Worm (Caenorhabditis elegans) whole organism, L1 larva: Measurements from ENCODE around the gene bra-1.

Experiments
- C16A3.4 ChIP-seq: fragments of 150-350 bp; optimal IDR thresholded peaks from 2 replicates; lab custom pipeline; 2014; ENCODE audit warnings: missing biosample characterization, missing genetic modification characterization
- C34B4.2 ChIP-seq: sonication (generic microtip); optimal IDR thresholded peaks from 2 replicates; lab custom pipeline; 2017; ENCODE audit warnings: mild to moderate bottlenecking, missing genetic modification characterization, missing compliant biosample characterization
- F16B12.6 ChIP-seq: fragments of 150-350 bp; optimal IDR thresholded peaks from 2 replicates; lab custom pipeline; 2014; ENCODE audit warnings: missing biosample characterization, missing genetic modification characterization
- blmp-1 ChIP-seq: fragments of 150-350 bp; optimal IDR thresholded peaks from 2 replicates; lab custom pipeline; 2014; ENCODE audit warnings: missing biosample characterization, missing genetic modification characterization
- ceh-8 ChIP-seq: fragments of 200-800 bp; sonication (Bioruptor generic); optimal IDR thresholded peaks from 2 replicates; lab custom pipeline; 2018; ENCODE audit warnings: mild to moderate bottlenecking, missing genetic modification characterization, moderate library complexity, missing compliant biosample characterization
- ceh-82 ChIP-seq, 3 experiments: fragments of 150-350 bp in 1 of 3; sonication (generic microtip) in 2 of 3; optimal IDR thresholded peaks; 2 replicates each; lab custom pipeline; 2014 to 2017; ENCODE audit warnings: missing biosample characterization in 3 of 3, missing genetic modification characterization in 3 of 3
- ceh-88 ChIP-seq: fragments of 200-800 bp; sonication (Bioruptor generic); IDR thresholded peaks from 2 replicates; pipeline ENCODE4 v1.3.6; 2022; ENCODE audit warnings: missing genetic modification characterization, missing compliant biosample characterization
- ces-1 ChIP-seq: fragments of 150-350 bp; optimal IDR thresholded peaks from 2 replicates; lab custom pipeline; 2014; ENCODE audit warnings: missing biosample characterization, missing genetic modification reagents, missing genetic modification characterization
- dpl-1 ChIP-seq, 3 experiments: fragments of 150-350 bp in 2 of 3; sonication (generic microtip) in 1 of 3; optimal IDR thresholded peaks; 2 replicates each; lab custom pipeline; 2014 to 2017; ENCODE audit warnings: missing biosample characterization in 3 of 3, missing genetic modification characterization in 3 of 3, missing genetic modification reagents in 3 of 3
- efl-1 ChIP-seq, 4 experiments: fragments of 150-350 bp; optimal IDR thresholded peaks in 3 of 4; peaks in 1 of 4; 1 replicate in 1 of 4; 2 replicates in 3 of 4; lab custom pipeline; 2014; ENCODE audit warnings: missing biosample characterization in 2 of 4, missing genetic modification characterization in 2 of 4, missing genetic modification reagents in 2 of 4
- egl-13 ChIP-seq: sonication (generic microtip); optimal IDR thresholded peaks from 2 replicates; lab custom pipeline; 2016; ENCODE audit warnings: missing genotype, missing genetic modification reagents, missing genetic modification characterization, missing compliant biosample characterization
- elt-2 ChIP-seq: sonication (generic microtip); optimal IDR thresholded peaks from 2 replicates; lab custom pipeline; 2016; ENCODE audit warnings: missing genetic modification characterization, mild to moderate bottlenecking, inconsistent platforms, missing compliant biosample characterization, missing genetic modification reagents
- elt-3 ChIP-seq, 6 experiments: fragments of 150-350 bp in 1 of 6; sonication (generic microtip); optimal IDR thresholded peaks; 2 replicates each; lab custom pipeline; 2017 to 2018; ENCODE audit warnings: missing biosample characterization in 6 of 6, missing genetic modification characterization in 6 of 6, inconsistent platforms in 1 of 6
- fkh-8 ChIP-seq: sonication (generic microtip); optimal IDR thresholded peaks from 2 replicates; lab custom pipeline; 2016; ENCODE audit warnings: mild to moderate bottlenecking, missing genetic modification characterization, missing compliant biosample characterization
- hlh-17 ChIP-seq: fragments of 200-800 bp; sonication (Bioruptor generic); optimal IDR thresholded peaks from 2 replicates; lab custom pipeline; 2018; ENCODE audit warnings: missing genetic modification characterization, mild to moderate bottlenecking, missing compliant biosample characterization, moderate library complexity, borderline replicate concordance
- hlh-4 ChIP-seq: sonication (generic microtip); optimal IDR thresholded peaks from 2 replicates; lab custom pipeline; 2016; ENCODE audit warnings: mild to moderate bottlenecking, missing genetic modification characterization, missing compliant biosample characterization
- irx-1 ChIP-seq: sonication (generic microtip); optimal IDR thresholded peaks from 2 replicates; lab custom pipeline; 2016; ENCODE audit warnings: missing genetic modification characterization, missing compliant biosample characterization
- jun-1 ChIP-seq: fragments of 150-350 bp; optimal IDR thresholded peaks from 2 replicates; lab custom pipeline; 2014; ENCODE audit warnings: missing biosample characterization, missing genetic modification reagents, missing genetic modification characterization
- lin-14 ChIP-seq: fragments of 200-800 bp; sonication (Bioruptor generic); optimal IDR thresholded peaks from 2 replicates; lab custom pipeline; 2018; ENCODE audit warnings: mild to moderate bottlenecking, missing genetic modification characterization, moderate library complexity, missing compliant biosample characterization
- lin-15B ChIP-seq: fragments of 150-350 bp; sonication (generic microtip); optimal IDR thresholded peaks from 3 replicates; lab custom pipeline; 2014; ENCODE audit warnings: missing biosample characterization, missing genetic modification characterization
- lin-35 ChIP-seq, 2 experiments: fragments of 150-350 bp; optimal IDR thresholded peaks; 2 replicates each; lab custom pipeline; 2014; ENCODE audit warnings: missing biosample characterization in 2 of 2, missing genetic modification characterization in 2 of 2, missing genetic modification reagents in 2 of 2
- mab-9 ChIP-seq: fragments of 200-800 bp; sonication (Bioruptor generic); IDR thresholded peaks from 2 replicates; pipeline ENCODE4 v1.3.6; 2022; ENCODE audit warnings: missing genetic modification reagents, missing genetic modification characterization, missing compliant biosample characterization
- mef-2 ChIP-seq: fragments of 150-350 bp; optimal IDR thresholded peaks from 2 replicates; lab custom pipeline; 2014; ENCODE audit warnings: missing biosample characterization, missing genetic modification characterization
- mep-1 ChIP-seq: fragments of 150-350 bp; optimal IDR thresholded peaks from 2 replicates; lab custom pipeline; 2014; ENCODE audit warnings: missing biosample characterization, missing genetic modification characterization
- nhr-11 ChIP-seq: fragments of 150-350 bp; optimal IDR thresholded peaks from 2 replicates; lab custom pipeline; 2014; ENCODE audit warnings: missing biosample characterization, missing genetic modification characterization
- nhr-19 ChIP-seq: fragments of 200-800 bp; sonication (Bioruptor generic); conservative IDR thresholded peaks from 2 replicates; pipeline ENCODE4 v1.3.6; 2022; ENCODE audit warnings: missing genetic modification characterization, missing compliant biosample characterization
- nhr-20 ChIP-seq: sonication (generic microtip); optimal IDR thresholded peaks from 2 replicates; lab custom pipeline; 2016; ENCODE audit warnings: mild to moderate bottlenecking, missing genetic modification characterization, missing compliant biosample characterization
- nhr-237 ChIP-seq: fragments of 150-350 bp; optimal IDR thresholded peaks from 2 replicates; lab custom pipeline; 2014; ENCODE audit warnings: missing biosample characterization, missing genetic modification characterization
- nhr-28 ChIP-seq: fragments of 150-350 bp; optimal IDR thresholded peaks from 2 replicates; lab custom pipeline; 2014; ENCODE audit warnings: missing biosample characterization, missing genetic modification characterization
- nhr-71 ChIP-seq: sonication (generic microtip); optimal IDR thresholded peaks from 2 replicates; lab custom pipeline; 2016; ENCODE audit warnings: mild to moderate bottlenecking, missing genetic modification characterization, moderate library complexity, missing compliant biosample characterization
- nhr-76 ChIP-seq: sonication (generic microtip); optimal IDR thresholded peaks from 2 replicates; lab custom pipeline; 2017; ENCODE audit warnings: missing biosample characterization, missing genetic modification characterization
- nhr-77 ChIP-seq: fragments of 150-350 bp; optimal IDR thresholded peaks from 2 replicates; lab custom pipeline; 2014; ENCODE audit warnings: missing biosample characterization, missing genetic modification characterization
- nhr-84 ChIP-seq: sonication (generic microtip); optimal IDR thresholded peaks from 2 replicates; lab custom pipeline; 2017; ENCODE audit warnings: missing biosample characterization, missing genetic modification characterization
- nhr-85 ChIP-seq: sonication (generic microtip); peaks from one replicate; lab custom pipeline; 2016; ENCODE audit warnings: missing genetic modification characterization, inconsistent platforms, missing compliant biosample characterization
- nhr-90 ChIP-seq: sonication (generic microtip); optimal IDR thresholded peaks from 2 replicates; lab custom pipeline; 2016; ENCODE audit warnings: mild to moderate bottlenecking, missing genetic modification characterization, missing compliant biosample characterization; ENCODE audit not compliant: poor library complexity
- pag-3 ChIP-seq: sonication (generic microtip); optimal IDR thresholded peaks from 2 replicates; lab custom pipeline; 2017; ENCODE audit warnings: missing genetic modification characterization, mild to moderate bottlenecking, missing compliant biosample characterization, antibody characterized with exemption, borderline replicate concordance; ENCODE audit not compliant: insufficient read depth
- pqm-1 ChIP-seq: sonication (generic microtip); optimal IDR thresholded peaks from 3 replicates; lab custom pipeline; 2017; ENCODE audit warnings: missing biosample characterization, missing genetic modification characterization
- rnt-1 ChIP-seq: sonication (generic microtip); optimal IDR thresholded peaks from 2 replicates; lab custom pipeline; 2016; ENCODE audit warnings: mild to moderate bottlenecking, missing genetic modification characterization, moderate library complexity, missing compliant biosample characterization
- snpc-4 ChIP-seq: fragments of 150-350 bp; optimal IDR thresholded peaks from 2 replicates; lab custom pipeline; 2014; ENCODE audit warnings: missing biosample characterization, missing genetic modification characterization
- snu-23 ChIP-seq: sonication (generic microtip); optimal IDR thresholded peaks from 2 replicates; lab custom pipeline; 2016; ENCODE audit warnings: missing genetic modification characterization, missing compliant biosample characterization
- swsn-7 ChIP-seq: sonication (generic microtip); optimal IDR thresholded peaks from 2 replicates; lab custom pipeline; 2016; ENCODE audit warnings: missing genetic modification characterization, missing compliant biosample characterization
- tbx-2 ChIP-seq: sonication (generic microtip); optimal IDR thresholded peaks from 2 replicates; lab custom pipeline; 2016; ENCODE audit warnings: missing genetic modification characterization, missing compliant biosample characterization
- unc-130 ChIP-seq: fragments of 150-350 bp; optimal IDR thresholded peaks from 2 replicates; lab custom pipeline; 2017; ENCODE audit warnings: missing biosample characterization, missing genetic modification characterization, inconsistent platforms
- unc-98 ChIP-seq: fragments of 200-800 bp; sonication (Bioruptor generic); IDR thresholded peaks from 2 replicates; pipeline ENCODE4 v1.3.6; 2022; ENCODE audit warnings: missing genetic modification characterization, missing compliant biosample characterization
- zag-1 ChIP-seq: fragments of 150-350 bp; optimal IDR thresholded peaks from 2 replicates; lab custom pipeline; 2014; ENCODE audit warnings: missing biosample characterization, missing genetic modification characterization
- ztf-11 ChIP-seq, 2 experiments: sonication (generic microtip); optimal IDR thresholded peaks; 2 replicates each; lab custom pipeline; 2016 to 2017; ENCODE audit warnings: missing genetic modification characterization in 2 of 2, missing biosample characterization in 1 of 2, missing compliant biosample characterization in 1 of 2
- ztf-4 ChIP-seq: fragments of 150-350 bp; optimal IDR thresholded peaks from 2 replicates; lab custom pipeline; 2014; ENCODE audit warnings: missing biosample characterization, missing genetic modification characterization

Gene bra-1

ce11 chrX:13598021-13598499 lies at the start of gene bra-1 (continued):
- no peak for TF ChIP-seq hlh-17
- TF ChIP-seq dpl-1 (GFP tag; optimal IDR thresholded peaks at IDR 0.05; lab: Kevin White, UChicago): peak in 2 of 3 experiments; percentile 26 to 54
- TF ChIP-seq elt-2 (tag; lab: Kevin White, UChicago): no peak
- no peak for TF ChIP-seq nhr-90
- no peak for TF ChIP-seq mef-2 (tag; lab: Kevin White, UChicago)
- TF ChIP-seq hlh-4 (tag; lab: Kevin White, UChicago): no peak
- peak; percentile 86 for TF ChIP-seq egl-13
- TF ChIP-seq nhr-11 (tag; lab: Kevin White, UChicago): no peak
- TF ChIP-seq ceh-82 (tag; optimal IDR thresholded peaks at IDR 0.05; lab: Kevin White, UChicago): peak in 1 of 3 experiments; percentile 68
- peak; percentile 47 to 52 for TF ChIP-seq lin-35 (GFP tag; optimal IDR thresholded peaks at IDR 0.05; lab: Kevin White, UChicago)
- peak; percentile 33 for TF ChIP-seq irx-1 (tag; lab: Kevin White, UChicago)
- TF ChIP-seq lin-14 (GFP tag; lab: Kevin White, UChicago): peak; percentile 84
- peak; percentile 28 for TF ChIP-seq snpc-4 (tag; lab: Kevin White, UChicago)
- TF ChIP-seq tbx-2 (tag; lab: Kevin White, UChicago): peak; percentile 69
- peak; percentile 15 for TF ChIP-seq blmp-1 (tag; lab: Kevin White, UChicago)
- peak; percentile 60 for TF ChIP-seq jun-1
- peak; percentile 71 for TF ChIP-seq swsn-7 (tag; lab: Kevin White, UChicago)
- peak; percentile 83 for TF ChIP-seq nhr-71 (tag; lab: Kevin White, UChicago)
- TF ChIP-seq C34B4.2 (tag; lab: Kevin White, UChicago): no peak
- no peak for TF ChIP-seq mab-9 (GFP tag; lab: Robert Waterston, UW)
- TF ChIP-seq ztf-4 (tag; lab: Kevin White, UChicago): peak; percentile 29
- TF ChIP-seq nhr-28 (tag; lab: Kevin White, UChicago): no peak
- no peak for TF ChIP-seq nhr-237 (tag; lab: Kevin White, UChicago)
- TF ChIP-seq F16B12.6 (tag; lab: Kevin White, UChicago): no peak
- peak; percentile 60 for TF ChIP-seq mep-1 (tag; lab: Kevin White, UChicago)
- TF ChIP-seq nhr-84 (tag; lab: Kevin White, UChicago): no peak
- TF ChIP-seq ztf-11 (tag; optimal IDR thresholded peaks at IDR 0.05; lab: Kevin White, UChicago): peak in 1 of 2 experiments; percentile 42
- no peak for TF ChIP-seq zag-1
- no peak for TF ChIP-seq unc-98 (GFP tag; lab: Robert Waterston, UW)
- no peak for TF ChIP-seq nhr-85
- TF ChIP-seq nhr-77 (tag; lab: Kevin White, UChicago): peak; percentile 23
- no peak for TF ChIP-seq unc-130 (tag; lab: Kevin White, UChicago)

ce11 chrX:13550890-13551289 lies 47.4 kb upstream of the bra-1 start, which contains the start of gene odr-1:
odr-1 (minus strand) TSS chrX:13550990.
- TF ChIP-seq nhr-20 (tag; lab: Kevin White, UChicago): no peak
- TF ChIP-seq efl-1 (optimal IDR thresholded peaks at IDR 0.05; lab: Kevin White, UChicago): no peak
- TF ChIP-seq efl-1 (GFP tag; optimal IDR thresholded peaks at IDR 0.05 in 1 of 2; lab: Kevin White, UChicago): peak in 1 of 2 experiments; percentile 56
- TF ChIP-seq, all 84 proteins: peak for 1

ce11 chrX:13555098-13555497 lies 43.2 kb upstream of the bra-1 start:
- TF ChIP-seq pqm-1 (tag; lab: Kevin White, UChicago) (no peak), lin-15B (tag; lab: Kevin White, UChicago) (no peak), ceh-8 (GFP tag; lab: Kevin White, UChicago) (no peak), fkh-8 (tag; lab: Kevin White, UChicago) (no peak), nhr-76 (no peak), unc-130 (tag; lab: Kevin White, UChicago) (no peak), mef-2 (tag; lab: Kevin White, UChicago) (peak; percentile 33), snu-23 (GFP tag; lab: Kevin White, UChicago) (peak; percentile 21), lin-14 (GFP tag; lab: Kevin White, UChicago) (peak; percentile 72), C16A3.4 (tag; lab: Kevin White, UChicago) (no peak), pag-3 (no peak), rnt-1 (tag; lab: Kevin White, UChicago) (peak; percentile 71), ces-1 (GFP tag; lab: Kevin White, UChicago) (no peak), elt-3 (tag; optimal IDR thresholded peaks at IDR 0.05; lab: Kevin White, UChicago) (no peak), nhr-71 (tag; lab: Kevin White, UChicago) (peak; percentile 86), ceh-88 (no peak), irx-1 (tag; lab: Kevin White, UChicago) (no peak), nhr-19 (peak; percentile 51), nhr-20 (tag; lab: Kevin White, UChicago) (peak; percentile 78)
